Worm (Caenorhabditis elegans) whole organism, young adult: ENCODE results near the gene unc-32.

Experiments
- D2030.7 ChIP-seq: fragments of 200-800 bp; sonication (Bioruptor generic); IDR thresholded peaks from 2 replicates; pipeline ENCODE4 v1.3.6; 2022; ENCODE audit warnings: missing genetic modification reagents, missing genetic modification characterization, missing compliant biosample characterization
- F10E7.11 ChIP-seq: sonication (generic microtip); optimal IDR thresholded peaks from 2 replicates; lab custom pipeline; 2017; ENCODE audit warnings: mild to moderate bottlenecking, missing genetic modification characterization, moderate library complexity, missing compliant biosample characterization
- F33H1.4 ChIP-seq: fragments of 200-800 bp; sonication (Bioruptor generic); IDR thresholded peaks from 2 replicates; pipeline ENCODE4 v1.3.6; 2022; ENCODE audit warnings: missing genetic modification reagents, missing genetic modification characterization, missing compliant biosample characterization
- F37B4.10 ChIP-seq: fragments of 200-800 bp; sonication (Bioruptor generic); IDR thresholded peaks from 2 replicates; pipeline ENCODE4 v1.3.6; 2022; ENCODE audit warnings: missing genetic modification characterization, missing compliant biosample characterization
- F52B5.7 ChIP-seq: sonication (generic microtip); optimal IDR thresholded peaks from 2 replicates; lab custom pipeline; 2016; ENCODE audit warnings: mild to moderate bottlenecking, missing genetic modification characterization, missing compliant biosample characterization
- K11D2.4 ChIP-seq: fragments of 200-800 bp; sonication (Bioruptor generic); IDR thresholded peaks from 2 replicates; pipeline ENCODE4 v1.3.6; 2022; ENCODE audit warnings: missing genetic modification reagents, missing genetic modification characterization, missing compliant biosample characterization
- T07F8.4 ChIP-seq: sonication (generic microtip); optimal IDR thresholded peaks from 2 replicates; lab custom pipeline; 2016; ENCODE audit warnings: mild to moderate bottlenecking, missing genetic modification characterization, moderate library complexity, missing compliant biosample characterization
- Y53G8AR.9 ChIP-seq: fragments of 200-800 bp; sonication (Bioruptor generic); conservative IDR thresholded peaks from 2 replicates; pipeline ENCODE4 v1.3.6; 2022; ENCODE audit warnings: missing genetic modification reagents, missing genetic modification characterization, missing compliant biosample characterization
- Y56A3A.18 ChIP-seq: fragments of 200-800 bp; sonication (Bioruptor generic); IDR thresholded peaks from 2 replicates; pipeline ENCODE4 v1.3.6; 2022; ENCODE audit warnings: missing genetic modification reagents, missing genetic modification characterization, missing compliant biosample characterization
- Y67H2A.10 ChIP-seq: fragments of 200-800 bp; sonication (Bioruptor generic); conservative IDR thresholded peaks from 2 replicates; pipeline ENCODE4 v1.3.6; 2022; ENCODE audit warnings: missing genetic modification reagents, missing genetic modification characterization, missing compliant biosample characterization
- ZK185.1 ChIP-seq: sonication (generic microtip); optimal IDR thresholded peaks from 2 replicates; lab custom pipeline; 2016; ENCODE audit warnings: mild to moderate bottlenecking, missing genetic modification characterization, missing compliant biosample characterization; ENCODE audit not compliant: poor library complexity, severe bottlenecking
- akir-1 ChIP-seq: fragments of 200-800 bp; sonication (Bioruptor generic); optimal IDR thresholded peaks from 2 replicates; lab custom pipeline; 2018; ENCODE audit warnings: mild to moderate bottlenecking, missing genetic modification characterization, moderate library complexity, missing compliant biosample characterization
- attf-6 ChIP-seq: fragments of 200-800 bp; sonication (Bioruptor generic); IDR thresholded peaks from 2 replicates; pipeline ENCODE4 v1.3.6; 2022; ENCODE audit warnings: missing genetic modification reagents, missing genetic modification characterization, missing compliant biosample characterization
- bed-2 ChIP-seq: fragments of 200-800 bp; sonication (Bioruptor generic); IDR thresholded peaks from 2 replicates; pipeline ENCODE4 v1.3.6; 2022; ENCODE audit warnings: missing genetic modification reagents, missing genetic modification characterization, missing compliant biosample characterization
- ccch-3 ChIP-seq: fragments of 200-800 bp; sonication (Bioruptor generic); optimal IDR thresholded peaks from 2 replicates; lab custom pipeline; 2018; ENCODE audit warnings: mild to moderate bottlenecking, missing genetic modification characterization, missing compliant biosample characterization
- cebp-2 ChIP-seq: fragments of 200-800 bp; sonication (Bioruptor generic); IDR thresholded peaks from 2 replicates; pipeline ENCODE4 v1.3.6; 2022; ENCODE audit warnings: missing genetic modification characterization, missing compliant biosample characterization
- dpl-1 ChIP-seq: fragments of 150-350 bp; optimal IDR thresholded peaks from 2 replicates; lab custom pipeline; 2014; ENCODE audit warnings: missing biosample characterization, missing genetic modification reagents, missing genetic modification characterization
- efl-1 ChIP-seq: fragments of 150-350 bp; optimal IDR thresholded peaks from 2 replicates; lab custom pipeline; 2014; ENCODE audit warnings: missing biosample characterization, missing genetic modification reagents, missing genetic modification characterization
- egl-18 ChIP-seq: fragments of 200-800 bp; sonication (Bioruptor generic); IDR thresholded peaks from 2 replicates; pipeline ENCODE4 v1.3.6; 2022; ENCODE audit warnings: missing genetic modification reagents, missing genetic modification characterization, missing compliant biosample characterization
- ekl-4 ChIP-seq: fragments of 200-800 bp; sonication (Bioruptor generic); IDR thresholded peaks from 2 replicates; pipeline ENCODE4 v1.3.6; 2022; ENCODE audit warnings: missing genetic modification reagents, missing genetic modification characterization, missing compliant biosample characterization
- gei-17 ChIP-seq: fragments of 200-800 bp; sonication (Bioruptor generic); optimal IDR thresholded peaks from 2 replicates; lab custom pipeline; 2018; ENCODE audit warnings: mild to moderate bottlenecking, missing genetic modification characterization, missing compliant biosample characterization
- hmg-20 ChIP-seq: fragments of 200-800 bp; sonication (Bioruptor generic); IDR thresholded peaks from 2 replicates; pipeline ENCODE4 v1.3.6; 2022; ENCODE audit warnings: missing genetic modification reagents, missing genetic modification characterization, missing compliant biosample characterization
- hrde-1 ChIP-seq: sonication (generic microtip); optimal IDR thresholded peaks from 2 replicates; lab custom pipeline; 2016; ENCODE audit warnings: missing genetic modification characterization, mild to moderate bottlenecking, missing compliant biosample characterization, moderate library complexity, missing genotype, missing genetic modification reagents, borderline replicate concordance
- hsf-1 ChIP-seq: fragments of 200-800 bp; sonication (Bioruptor generic); IDR thresholded peaks from 2 replicates; pipeline ENCODE4 v1.3.6; 2022; ENCODE audit warnings: missing genetic modification reagents, missing genetic modification characterization, missing compliant biosample characterization
- lin-26 ChIP-seq: fragments of 200-800 bp; sonication (Bioruptor generic); IDR thresholded peaks from 2 replicates; pipeline ENCODE4 v1.3.6; 2022; ENCODE audit warnings: missing genetic modification reagents, missing genetic modification characterization, missing compliant biosample characterization
- lin-35 ChIP-seq, 3 experiments: fragments of 150-350 bp in 2 of 3; sonication (generic microtip) in 1 of 3; optimal IDR thresholded peaks; 2 replicates each; lab custom pipeline; 2014 to 2018; ENCODE audit warnings: missing biosample characterization in 3 of 3, missing genetic modification characterization in 3 of 3, missing genetic modification reagents in 3 of 3
- lin-40 ChIP-seq: sonication (generic microtip); optimal IDR thresholded peaks from 2 replicates; lab custom pipeline; 2016; ENCODE audit warnings: missing genetic modification characterization, mild to moderate bottlenecking, missing compliant biosample characterization, missing genotype, missing genetic modification reagents
- lin-54 ChIP-seq: fragments of 200-800 bp; sonication (Bioruptor generic); optimal IDR thresholded peaks from 2 replicates; lab custom pipeline; 2018; ENCODE audit warnings: mild to moderate bottlenecking, missing genetic modification characterization, missing compliant biosample characterization
- lir-1 ChIP-seq: fragments of 200-800 bp; sonication (Bioruptor generic); conservative IDR thresholded peaks from 2 replicates; pipeline ENCODE4 v1.3.6; 2022; ENCODE audit warnings: missing genetic modification reagents, missing genetic modification characterization, missing compliant biosample characterization
- lsl-1 ChIP-seq: fragments of 200-800 bp; sonication (Bioruptor generic); optimal IDR thresholded peaks from 2 replicates; lab custom pipeline; 2018; ENCODE audit warnings: mild to moderate bottlenecking, missing genetic modification characterization, moderate library complexity, missing compliant biosample characterization
- madf-3 ChIP-seq: fragments of 200-800 bp; sonication (Bioruptor generic); IDR thresholded peaks from 2 replicates; pipeline ENCODE4 v1.3.6; 2022; ENCODE audit warnings: missing genetic modification reagents, missing genetic modification characterization, missing compliant biosample characterization
- madf-8 ChIP-seq: fragments of 200-800 bp; sonication (Bioruptor generic); conservative IDR thresholded peaks from 2 replicates; pipeline ENCODE4 v1.3.6; 2022; ENCODE audit warnings: missing genetic modification reagents, missing genetic modification characterization, missing compliant biosample characterization
- mel-28 ChIP-seq: sonication (generic microtip); optimal IDR thresholded peaks from 2 replicates; lab custom pipeline; 2016; ENCODE audit warnings: borderline replicate concordance, mild to moderate bottlenecking, missing genetic modification characterization, missing compliant biosample characterization
- mes-4 ChIP-seq: sonication (generic microtip); optimal IDR thresholded peaks from 2 replicates; lab custom pipeline; 2016; ENCODE audit warnings: missing genotype, missing genetic modification characterization, missing compliant biosample characterization
- nfya-2 ChIP-seq: fragments of 200-800 bp; sonication (Bioruptor generic); IDR thresholded peaks from 2 replicates; pipeline ENCODE4 v1.3.6; 2022; ENCODE audit warnings: missing genetic modification reagents, missing genetic modification characterization, missing compliant biosample characterization
- nhr-179 ChIP-seq: sonication (generic microtip); optimal IDR thresholded peaks from 2 replicates; lab custom pipeline; 2016; ENCODE audit warnings: mild to moderate bottlenecking, missing genetic modification characterization, missing compliant biosample characterization
- pbrm-1 ChIP-seq: fragments of 200-800 bp; sonication (Bioruptor generic); IDR thresholded peaks from 2 replicates; pipeline ENCODE4 v1.3.6; 2022; ENCODE audit warnings: missing genetic modification reagents, missing genetic modification characterization, missing compliant biosample characterization
- rpc-1 ChIP-seq, 2 experiments: fragments of 150-350 bp in 1 of 2; sonication (generic microtip) in 1 of 2; optimal IDR thresholded peaks; 2 replicates each; lab custom pipeline; 2014 to 2018; ENCODE audit warnings: missing biosample characterization in 1 of 2, missing genetic modification characterization in 1 of 2, missing genetic modification reagents in 1 of 2, missing genotype in 1 of 2
- sdz-38 ChIP-seq: sonication (generic microtip); optimal IDR thresholded peaks from 2 replicates; lab custom pipeline; 2016; ENCODE audit warnings: missing genotype, missing genetic modification characterization, missing compliant biosample characterization
- sea-2 ChIP-seq: fragments of 200-800 bp; sonication (Bioruptor generic); IDR thresholded peaks from 2 replicates; pipeline ENCODE4 v1.3.6; 2022; ENCODE audit warnings: missing genetic modification characterization, missing compliant biosample characterization
- snpc-1.1 ChIP-seq: sonication (generic microtip); optimal IDR thresholded peaks from 2 replicates; lab custom pipeline; 2017; ENCODE audit warnings: missing genetic modification characterization, mild to moderate bottlenecking, missing compliant biosample characterization, antibody characterized with exemption, moderate library complexity, missing genotype, missing genetic modification reagents; ENCODE audit not compliant: insufficient read depth
- snpc-1.3 ChIP-seq: sonication (generic microtip); optimal IDR thresholded peaks from 2 replicates; lab custom pipeline; 2017; ENCODE audit warnings: missing genetic modification characterization, mild to moderate bottlenecking, missing compliant biosample characterization, antibody characterized with exemption, moderate library complexity, missing genotype, missing genetic modification reagents; ENCODE audit not compliant: insufficient read depth
- tbx-9 ChIP-seq: sonication (generic microtip); optimal IDR thresholded peaks from 2 replicates; lab custom pipeline; 2016; ENCODE audit warnings: borderline replicate concordance, missing genetic modification characterization, inconsistent platforms, missing compliant biosample characterization
- unc-130 ChIP-seq: sonication (generic microtip); optimal IDR thresholded peaks from 2 replicates; lab custom pipeline; 2016; ENCODE audit warnings: missing genetic modification reagents, missing genetic modification characterization, missing compliant biosample characterization
- unc-62 ChIP-seq: fragments of 150-350 bp; optimal IDR thresholded peaks from 2 replicates; lab custom pipeline; 2014; ENCODE audit warnings: missing biosample characterization, missing genetic modification reagents, missing genetic modification characterization
- ztf-22 ChIP-seq: fragments of 200-800 bp; sonication (Bioruptor generic); optimal IDR thresholded peaks from 2 replicates; lab custom pipeline; 2018; ENCODE audit warnings: mild to moderate bottlenecking, missing genetic modification characterization, moderate library complexity, missing compliant biosample characterization
- ztf-25 ChIP-seq: fragments of 200-800 bp; sonication (Bioruptor generic); IDR thresholded peaks from 2 replicates; pipeline ENCODE4 v1.3.6; 2022; ENCODE audit warnings: missing genetic modification reagents, missing genetic modification characterization, missing compliant biosample characterization

Gene unc-32

ce11 chrIII:8904914-8905665, at the start of gene unc-32:
unc-32 (plus strand) TSS chrIII:8905615.
- TF ChIP-seq nfya-2 (GFP tag; lab: Robert Waterston, UW) (no peak), ztf-22 (GFP tag; lab: Kevin White, UChicago) (no peak), Y67H2A.10 (GFP tag; lab: Robert Waterston, UW) (no peak), ekl-4 (GFP tag; lab: Robert Waterston, UW) (no peak), tbx-9 (tag; lab: Kevin White, UChicago) (no peak), F10E7.11 (no peak), lin-35 (GFP tag; optimal IDR thresholded peaks at IDR 0.05; lab: Kevin White, UChicago) (peak in 1 of 3 experiments; percentile 53), mel-28 (tag; lab: Kevin White, UChicago) (no peak), madf-3 (GFP tag; lab: Robert Waterston, UW) (no peak), F37B4.10 (GFP tag; lab: Robert Waterston, UW) (no peak), rpc-1 (optimal IDR thresholded peaks at IDR 0.05; lab: Kevin White, UChicago) (no peak), rpc-1 (tag; optimal IDR thresholded peaks at IDR 0.05; lab: Kevin White, UChicago) (no peak), ZK185.1 (no peak), cebp-2 (GFP tag; lab: Robert Waterston, UW) (no peak), attf-6 (GFP tag; lab: Robert Waterston, UW) (no peak), mes-4 (tag; lab: Kevin White, UChicago) (no peak), lin-26 (GFP tag; lab: Robert Waterston, UW) (no peak), ztf-25 (no peak), lin-54 (no peak), snpc-1.3 (tag; lab: Kevin White, UChicago) (no peak), ccch-3 (no peak), pbrm-1 (GFP tag; lab: Robert Waterston, UW) (peak; percentile 47; the same call in 1 of the 2 replicates), akir-1 (GFP tag; lab: Kevin White, UChicago) (no peak), nhr-179 (tag; lab: Kevin White, UChicago) (no peak), Y53G8AR.9 (no peak), sdz-38 (no peak), unc-130 (GFP tag; lab: Kevin White, UChicago) (no peak), F52B5.7 (no peak), F33H1.4 (no peak), T07F8.4 (tag; lab: Kevin White, UChicago) (no peak), gei-17 (GFP tag; lab: Kevin White, UChicago) (no peak), lir-1 (GFP tag; lab: Robert Waterston, UW) (no peak), lsl-1 (GFP tag; lab: Kevin White, UChicago) (no peak), sea-2 (GFP tag; lab: Robert Waterston, UW) (no peak), unc-62 (GFP tag; lab: Kevin White, UChicago) (no peak), efl-1 (GFP tag; lab: Kevin White, UChicago) (no peak), lin-40 (peak; percentile 18), hmg-20 (GFP tag; lab: Robert Waterston, UW) (no peak), Y56A3A.18 (GFP tag; lab: Robert Waterston, UW) (no peak), dpl-1 (GFP tag; lab: Kevin White, UChicago) (no peak), hsf-1 (GFP tag; lab: Robert Waterston, UW) (no peak), bed-2 (GFP tag; lab: Robert Waterston, UW) (no peak), snpc-1.1 (tag; lab: Kevin White, UChicago) (no peak), madf-8 (GFP tag; lab: Robert Waterston, UW) (no peak), egl-18 (GFP tag; lab: Robert Waterston, UW) (no peak), D2030.7 (GFP tag; lab: Robert Waterston, UW) (no peak), hrde-1 (tag; lab: Kevin White, UChicago) (no peak), K11D2.4 (GFP tag; lab: Robert Waterston, UW) (no peak)
